Fruit fly (Drosophila melanogaster): ENCODE data around the gene CG34376.

The CG34376 gene

dm6 chr3R:22464611-22465113, 16.8 kb downstream of the CG34376 start, which contains the start of gene CG7054 (continued):
- peak; percentile 76 for TF ChIP-seq mirr (GFP tag; optimal IDR thresholded peaks at IDR 0.05)

dm6 chr3R:22465138-22465537, 17.2 kb downstream of the CG34376 start:
- TF ChIP-seq Hr78 (GFP tag; optimal IDR thresholded peaks at IDR 0.05) (peak in 1 of 2 experiments; percentile 2), sr (GFP tag; IDR thresholded peaks at IDR 0.05) (0 out of 3 replicates have a peak, but pooled peaks have one; percentile 19), CG34224 (GFP tag; IDR thresholded peaks at IDR 0.05; ENCODE audit: partially characterized antibody) (no peak), zf30C (GFP tag; optimal IDR thresholded peaks at IDR 0.05) (no peak), CG9215 (GFP tag; IDR thresholded peaks at IDR 0.05) (no peak), Oli (tag; optimal IDR thresholded peaks at IDR 0.05) (no peak), exex (tag; optimal IDR thresholded peaks at IDR 0.05) (no peak), Pdp1 (GFP tag; optimal IDR thresholded peaks at IDR 0.05) (peak in 1 of 2 experiments; percentile 34)

DNA sequence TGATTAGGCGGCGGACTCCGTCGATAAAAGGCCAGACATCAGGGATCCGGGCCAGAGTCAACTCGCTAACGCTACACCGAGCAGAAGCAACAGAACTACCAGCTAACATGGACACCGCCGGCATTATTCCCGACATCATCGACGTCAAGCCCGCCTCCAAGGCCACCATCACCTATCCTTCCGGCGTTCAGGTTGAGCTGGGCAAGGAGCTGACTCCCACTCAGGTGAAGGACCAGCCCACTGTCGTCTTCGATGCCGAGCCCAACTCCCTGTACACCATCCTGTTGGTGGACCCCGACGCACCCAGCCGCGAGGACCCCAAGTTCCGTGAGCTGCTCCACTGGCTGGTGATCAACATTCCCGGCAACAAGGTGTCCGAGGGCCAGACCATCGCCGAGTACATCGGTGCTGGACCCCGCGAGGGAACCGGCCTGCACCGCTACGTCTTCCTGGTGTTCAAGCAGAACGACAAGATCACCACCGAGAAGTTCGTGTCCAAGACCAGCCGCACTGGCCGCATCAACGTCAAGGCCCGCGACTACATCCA, 18.2 kb downstream of the CG34376 start, which contains the start of gene Pebp1:
Gene Pebp1, plus strand, starts transcription at position 51 of the 547 bp plus-strand sequence.
- peak; percentile 10 for TF ChIP-seq lilli (GFP tag; optimal IDR thresholded peaks at IDR 0.05)
- peak; percentile 74 for TF ChIP-seq Med (GFP tag)
- 0 out of 2 replicates have a peak, but pooled peaks have one; percentile 8 for TF ChIP-seq ato (GFP tag; IDR thresholded peaks at IDR 0.05; ENCODE audit: partially characterized antibody)
- peak; percentile 76 for TF ChIP-seq Ets65A (GFP tag)
- TF ChIP-seq ci (GFP tag; IDR thresholded peaks at IDR 0.05): 0 out of 3 replicates have a peak, but pooled peaks have one; percentile 19
- no peak for TF ChIP-seq CG7357 (GFP tag; IDR thresholded peaks at IDR 0.05)

- TF ChIP-seq Dref (GFP tag; IDR thresholded peaks at IDR 0.05) (no peak), dpn (GFP tag; optimal IDR thresholded peaks at IDR 0.05) (no peak), CoRest (tag; optimal IDR thresholded peaks at IDR 0.05) (peak; percentile 6), caup (GFP tag; optimal IDR thresholded peaks at IDR 0.05; ENCODE audit: severe bottlenecking) (no peak), phol (tag; optimal IDR thresholded peaks at IDR 0.05) (peak; percentile 21), sna (GFP tag; IDR thresholded peaks at IDR 0.05; ENCODE audit: partially characterized antibody) (0 out of 2 replicates have a peak, but pooled peaks have one; percentile 17), gfzf (GFP tag; optimal IDR thresholded peaks at IDR 0.05) (peak; percentile 65), BEAF-32 (GFP tag; optimal IDR thresholded peaks at IDR 0.05) (peak; percentile 7), CG31224 (GFP tag; IDR thresholded peaks at IDR 0.05) (no peak), grn (GFP tag; optimal IDR thresholded peaks at IDR 0.05) (peak; percentile 92), CG34422 (GFP tag; IDR thresholded peaks at IDR 0.05) (peak; percentile 6; the same call in 1 of the 3 replicates), Pdp1 (GFP tag; optimal IDR thresholded peaks at IDR 0.05) (peak in 1 of 2 experiments; percentile 78), CG13775 (GFP tag; optimal IDR thresholded peaks at IDR 0.05) (no peak), chinmo (GFP tag; IDR thresholded peaks at IDR 0.05; ENCODE audit: partially characterized antibody) (peak; percentile 68; the same call in 1 of the 4 replicates), E2f2 (GFP tag; IDR thresholded peaks at IDR 0.05) (peak; percentile 59), unc-4 (GFP tag; IDR thresholded peaks at IDR 0.05; ENCODE audit: partially characterized antibody) (0 out of 2 replicates have a peak, but pooled peaks have one; percentile 22), pzg (GFP tag; optimal IDR thresholded peaks at IDR 0.05) (peak; percentile 43), CG1603 (tag; optimal IDR thresholded peaks at IDR 0.05) (peak; percentile 27), bab2 (GFP tag; optimal IDR thresholded peaks at IDR 0.05) (no peak), MBD-R2 (GFP tag; IDR thresholded peaks at IDR 0.05) (peak; percentile 74), CG14710 (tag; optimal IDR thresholded peaks at IDR 0.05) (peak; percentile 77), crp (GFP tag; optimal IDR thresholded peaks at IDR 0.05) (peak; percentile 51 to 92), tio (GFP tag; optimal IDR thresholded peaks at IDR 0.05) (no peak), CG8478 (optimal IDR thresholded peaks at IDR 0.05) (no peak), CG34224 (GFP tag; IDR thresholded peaks at IDR 0.05; ENCODE audit: partially characterized antibody) (peak; percentile 35; the same call in 1 of the 3 replicates), Scr (GFP tag; IDR thresholded peaks at IDR 0.05; ENCODE audit: partially characterized antibody) (peak; percentile 24; the same call in 1 of the 2 replicates), Dll (GFP tag; IDR thresholded peaks at IDR 0.05; ENCODE audit: partially characterized antibody) (peak; percentile 45; the same call in 1 of the 4 replicates), Six4 (GFP tag; optimal IDR thresholded peaks at IDR 0.05) (no peak)
These were observed 20.2 kb downstream of the CG34376 start, which contains the start of the genes CG5377 and Nrx-1 for dm6 chr3R:22467939-22468571. Gene CG5377 (minus strand): TSS chr3R:22468157. Gene Nrx-1 (plus strand): TSS chr3R:22468512.
